Worm (Caenorhabditis elegans) whole organism, L4 larva: ENCODE results near the gene F22E12.3.

ENCODE experiments used
- Y105C5A.15 ChIP-seq: fragments of 200-800 bp; sonication (Bioruptor generic); IDR thresholded peaks from 2 replicates; pipeline ENCODE4 v1.3.6; 2022; ENCODE audit warnings: missing genetic modification characterization, missing compliant biosample characterization
- ceh-82 ChIP-seq: sonication (generic microtip); optimal IDR thresholded peaks from 2 replicates; lab custom pipeline; 2017; ENCODE audit warnings: missing biosample characterization, missing genetic modification characterization
- lin-29 ChIP-seq: fragments of 200-800 bp; sonication (Bioruptor generic); IDR thresholded peaks from 2 replicates; pipeline ENCODE4 v1.3.6; 2022; ENCODE audit warnings: missing genetic modification reagents, missing genetic modification characterization, missing compliant biosample characterization
- nhr-6 ChIP-seq: fragments of 150-350 bp; optimal IDR thresholded peaks from 2 replicates; lab custom pipeline; 2014; ENCODE audit warnings: missing biosample characterization, missing genetic modification characterization
- spr-3 ChIP-seq: fragments of 200-800 bp; sonication (Bioruptor generic); optimal IDR thresholded peaks from 2 replicates; lab custom pipeline; 2018; ENCODE audit warnings: mild to moderate bottlenecking, missing genetic modification characterization, missing compliant biosample characterization

DNA sequence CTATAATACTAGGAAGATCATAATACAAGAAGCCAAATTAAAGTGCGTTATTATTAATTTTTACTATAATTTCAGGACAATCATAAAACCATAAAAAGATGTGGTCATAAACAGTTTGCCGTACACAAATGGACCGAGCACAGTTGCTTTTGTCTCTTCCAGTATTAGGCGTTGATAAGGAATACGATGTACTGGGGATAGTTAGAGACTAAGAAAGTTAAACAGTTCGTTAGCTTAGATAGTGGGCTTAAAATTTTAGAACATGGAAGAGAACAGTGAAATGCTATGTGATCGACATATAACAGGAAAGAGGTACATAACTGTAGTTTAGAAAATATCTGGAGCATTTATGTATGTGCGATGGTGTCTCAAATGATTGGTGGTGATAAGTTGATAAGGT lies 22.2 kb upstream of the F22E12.3 start:
- no peak for TF ChIP-seq ceh-82 (tag; lab: Kevin White, UChicago)
- no peak for TF ChIP-seq spr-3 (GFP tag; lab: Kevin White, UChicago)
- no peak for TF ChIP-seq lin-29
- no peak for TF ChIP-seq Y105C5A.15 (GFP tag; lab: Robert Waterston, UW)
- no peak for TF ChIP-seq nhr-6 (tag; lab: Kevin White, UChicago)
